Worm (Caenorhabditis elegans): ENCODE measurements around the gene srh-32.

DNA sequence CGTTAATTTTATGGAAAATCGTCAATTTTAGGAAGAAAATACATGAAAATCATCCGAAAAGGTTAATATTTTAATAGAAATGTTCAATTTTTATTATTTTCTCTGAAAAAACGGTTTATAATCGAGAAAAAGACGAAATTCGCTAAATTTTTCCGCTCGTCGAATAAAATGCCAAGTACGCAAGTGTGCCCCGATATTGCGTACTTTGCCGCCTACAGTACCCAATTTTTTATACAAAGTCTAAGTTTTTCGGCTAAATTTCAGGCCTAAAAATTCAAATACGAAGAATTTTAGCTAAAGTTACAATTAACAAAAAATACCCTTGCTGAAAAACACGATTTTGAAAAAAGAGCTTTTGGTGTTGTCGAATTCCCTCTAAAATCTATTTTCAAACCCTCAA is 42.2 kb upstream of the srh-32 start:
- TF ChIP-seq repo-1 (tag; optimal IDR thresholded peaks at IDR 0.05) (no peak), somi-1 (GFP tag; optimal IDR thresholded peaks at IDR 0.05) (no peak), ztf-18 (tag; optimal IDR thresholded peaks at IDR 0.05) (no peak), lir-1 (GFP tag; conservative IDR thresholded peaks at IDR 0.05) (no peak), F39B2.1 (GFP tag; IDR thresholded peaks at IDR 0.05) (no peak)
